Fruit fly (Drosophila melanogaster) whole organism, embryonic: ENCODE measurements around the gene CG1572.
A peak's percentile ranks its signal among the peaks of the same experiment; 100 is the strongest.

ENCODE experiments used
- B-H2 ChIP-seq: fragments of 200-800 bp; sonication (Bioruptor generic); optimal IDR thresholded peaks from 2 replicates; lab custom pipeline; 2018; ENCODE audit warnings: missing biosample characterization, mild to moderate bottlenecking, missing genetic modification characterization
- Blimp-1 ChIP-seq: fragments of 200-800 bp; sonication (Bioruptor generic); optimal IDR thresholded peaks from 3 replicates; lab custom pipeline; 2018; ENCODE audit warnings: missing biosample characterization, missing genetic modification characterization, mild to moderate bottlenecking, moderate library complexity, missing genetic modification reagents
- CG11085 ChIP-seq: fragments of 200-800 bp; sonication (Bioruptor generic); IDR thresholded peaks from 2 replicates; pipeline ENCODE4 v1.3.6; 2022; ENCODE audit warnings: missing biosample characterization, missing genetic modification characterization
- CG11093 ChIP-seq: fragments of 200-800 bp; sonication (Bioruptor generic); IDR thresholded peaks from 3 replicates; pipeline ENCODE4 v1.3.6; 2022; ENCODE audit warnings: missing biosample characterization, missing genetic modification characterization
- CG12769 ChIP-seq: fragments of 200-800 bp; sonication (Bioruptor generic); optimal IDR thresholded peaks from 2 replicates; lab custom pipeline; 2019; ENCODE audit warnings: missing biosample characterization, mild to moderate bottlenecking, missing genetic modification characterization, moderate library complexity
- CG13775 ChIP-seq: fragments of 200-800 bp; sonication (Bioruptor generic); optimal IDR thresholded peaks from 3 replicates; lab custom pipeline; 2017; ENCODE audit warnings: missing biosample characterization, mild to moderate bottlenecking, missing genetic modification characterization
- CG15479 ChIP-seq: fragments of 200-800 bp; sonication (Bioruptor generic); optimal IDR thresholded peaks from 3 replicates; lab custom pipeline; 2019; ENCODE audit warnings: missing biosample characterization, mild to moderate bottlenecking, missing genetic modification characterization, moderate library complexity
- CG15601 ChIP-seq: fragments of 200-800 bp; sonication (Bioruptor generic); optimal IDR thresholded peaks from 3 replicates; lab custom pipeline; 2019; ENCODE audit warnings: missing biosample characterization, mild to moderate bottlenecking, missing genetic modification characterization, moderate library complexity
- CG1602 ChIP-seq: fragments of 200-800 bp; sonication (Bioruptor generic); optimal IDR thresholded peaks from 3 replicates; lab custom pipeline; 2016; ENCODE audit warnings: missing biosample characterization, missing genetic modification characterization
- CG1603 ChIP-seq: fragments of 200-800 bp; sonication (Bioruptor generic); optimal IDR thresholded peaks from 2 replicates; lab custom pipeline; 2019; ENCODE audit warnings: missing biosample characterization, mild to moderate bottlenecking, missing genetic modification characterization, moderate library complexity
- CG16815 ChIP-seq: fragments of 200-800 bp; sonication (Bioruptor generic); optimal IDR thresholded peaks from 3 replicates; lab custom pipeline; 2017; ENCODE audit warnings: missing biosample characterization, mild to moderate bottlenecking, missing genetic modification characterization
- CG17802 ChIP-seq: fragments of 200-800 bp; sonication (Bioruptor generic); optimal IDR thresholded peaks from 2 replicates; lab custom pipeline; 2018; ENCODE audit warnings: missing biosample characterization, mild to moderate bottlenecking, missing genetic modification characterization, moderate library complexity
- CG18599 ChIP-seq: fragments of 200-800 bp; sonication (Bioruptor generic); optimal IDR thresholded peaks from 3 replicates; lab custom pipeline; 2017; ENCODE audit warnings: missing biosample characterization, missing genetic modification characterization, mild to moderate bottlenecking, moderate library complexity, missing genetic modification reagents
- CG3281 ChIP-seq: fragments of 200-800 bp; sonication (Bioruptor generic); optimal IDR thresholded peaks from 3 replicates; lab custom pipeline; 2017; ENCODE audit warnings: missing biosample characterization, mild to moderate bottlenecking, missing genetic modification characterization
- CG3995 ChIP-seq: fragments of 200-800 bp; sonication (Bioruptor generic); optimal IDR thresholded peaks from 3 replicates; lab custom pipeline; 2016; ENCODE audit warnings: missing biosample characterization, missing genetic modification characterization
- CG4328 ChIP-seq: fragments of 200-800 bp; sonication (Bioruptor generic); optimal IDR thresholded peaks from 3 replicates; lab custom pipeline; 2017; ENCODE audit warnings: missing biosample characterization, missing genetic modification reagents, missing genetic modification characterization
- CG4617 ChIP-seq: fragments of 200-800 bp; sonication (Bioruptor generic); optimal IDR thresholded peaks from 3 replicates; lab custom pipeline; 2016; ENCODE audit warnings: missing biosample characterization, missing genetic modification characterization, borderline replicate concordance
- CG4707 ChIP-seq: fragments of 200-800 bp; sonication (Bioruptor generic); optimal IDR thresholded peaks from 2 replicates; lab custom pipeline; 2018; ENCODE audit warnings: missing biosample characterization, mild to moderate bottlenecking, missing genetic modification characterization, moderate library complexity
- CG6689 ChIP-seq: fragments of 200-800 bp; sonication (Bioruptor generic); IDR thresholded peaks from 2 replicates; pipeline ENCODE4 v1.3.6; 2022; ENCODE audit warnings: missing biosample characterization, missing genetic modification characterization
- CG7839 ChIP-seq: fragments of 200-800 bp; sonication (Bioruptor generic); optimal IDR thresholded peaks from 3 replicates; lab custom pipeline; 2018; ENCODE audit warnings: missing biosample characterization, mild to moderate bottlenecking, missing genetic modification characterization, moderate library complexity
- CG8281 ChIP-seq: fragments of 200-800 bp; sonication (Bioruptor generic); optimal IDR thresholded peaks from 2 replicates; lab custom pipeline; 2018; ENCODE audit warnings: missing biosample characterization, mild to moderate bottlenecking, missing genetic modification characterization, moderate library complexity
- CTCF ChIP-seq: fragments of 200-800 bp; sonication (Bioruptor generic); optimal IDR thresholded peaks from 2 replicates; lab custom pipeline; 2017; ENCODE audit warnings: missing biosample characterization, mild to moderate bottlenecking, missing genetic modification characterization, moderate library complexity
- Drgx ChIP-seq: fragments of 200-800 bp; sonication (Bioruptor generic); IDR thresholded peaks from 2 replicates; pipeline ENCODE4 v1.3.6; 2022; ENCODE audit warnings: missing biosample characterization, missing genetic modification characterization
- E2f2 ChIP-seq: fragments of 200-800 bp; sonication (Bioruptor generic); IDR thresholded peaks from 2 replicates; pipeline ENCODE4 v1.3.6; 2022; ENCODE audit warnings: missing biosample characterization, missing genetic modification characterization
- Eip74EF ChIP-seq, 2 experiments: fragments of 200-800 bp in 1 of 2; fragments of >200 bp in 1 of 2; sonication (Bioruptor generic) in 1 of 2; optimal IDR thresholded peaks; 2 replicates each; lab custom pipeline; 2017 to 2019; ENCODE audit warnings: missing biosample characterization in 2 of 2, missing genetic modification characterization in 2 of 2, mild to moderate bottlenecking in 1 of 2, moderate library complexity in 1 of 2
- Ets65A ChIP-seq: fragments of 200-800 bp; sonication (Bioruptor generic); peaks from one replicate; lab custom pipeline; 2016; ENCODE audit warnings: missing biosample characterization, missing genetic modification characterization
- HLH54F ChIP-seq: fragments of 200-800 bp; sonication (Bioruptor generic); optimal IDR thresholded peaks from 3 replicates; lab custom pipeline; 2016; ENCODE audit warnings: missing biosample characterization, missing genetic modification characterization
- Hr39 ChIP-seq: fragments of >200 bp; optimal IDR thresholded peaks from 2 replicates; lab custom pipeline; 2017
- Nf-YA ChIP-seq: fragments of 200-800 bp; sonication (Bioruptor generic); IDR thresholded peaks from 2 replicates; pipeline ENCODE4 v1.3.6; 2022; ENCODE audit warnings: missing biosample characterization, missing genetic modification characterization
- NfI ChIP-seq: fragments of 200-800 bp; sonication (Bioruptor generic); optimal IDR thresholded peaks from 3 replicates; lab custom pipeline; 2018; ENCODE audit warnings: missing biosample characterization, mild to moderate bottlenecking, missing genetic modification characterization, moderate library complexity
- Oli ChIP-seq: fragments of 200-800 bp; sonication (Bioruptor generic); optimal IDR thresholded peaks from 2 replicates; lab custom pipeline; 2018; ENCODE audit warnings: missing biosample characterization, mild to moderate bottlenecking, missing genetic modification characterization, moderate library complexity
- Pdp1 ChIP-seq, 2 experiments: fragments of 200-800 bp; sonication (Bioruptor generic); optimal IDR thresholded peaks; 3 replicates each; lab custom pipeline; 2016; ENCODE audit warnings: missing biosample characterization in 2 of 2, missing genetic modification characterization in 2 of 2, mild to moderate bottlenecking in 1 of 2, moderate library complexity in 1 of 2
- Poxn ChIP-seq: fragments of 200-800 bp; sonication (Bioruptor generic); IDR thresholded peaks from 2 replicates; pipeline ENCODE4 v1.3.6; 2022; ENCODE audit warnings: missing biosample characterization, missing genetic modification characterization
- Ravus ChIP-seq: fragments of 200-800 bp; sonication (Bioruptor generic); IDR thresholded peaks from 2 replicates; pipeline ENCODE4 v1.3.6; 2022; ENCODE audit warnings: missing biosample characterization, missing genetic modification characterization
- Six4 ChIP-seq: fragments of 200-800 bp; sonication (Bioruptor generic); optimal IDR thresholded peaks from 2 replicates; lab custom pipeline; 2016; ENCODE audit warnings: missing biosample characterization, missing genetic modification characterization
- Ssrp ChIP-seq: fragments of 200-800 bp; sonication (Bioruptor generic); optimal IDR thresholded peaks from 2 replicates; lab custom pipeline; 2018; ENCODE audit warnings: missing biosample characterization, mild to moderate bottlenecking, missing genetic modification characterization, moderate library complexity
- Xrp1 ChIP-seq: fragments of 200-800 bp; sonication (Bioruptor generic); IDR thresholded peaks from 2 replicates; pipeline ENCODE4 v1.3.6; 2022; ENCODE audit warnings: missing biosample characterization, missing genetic modification characterization
- al ChIP-seq: fragments of 200-800 bp; sonication (Bioruptor generic); IDR thresholded peaks from 2 replicates; pipeline ENCODE4 v1.3.6; 2022; ENCODE audit warnings: missing biosample characterization, missing genetic modification characterization
- bigmax ChIP-seq: fragments of 200-800 bp; sonication (Bioruptor generic); optimal IDR thresholded peaks from 2 replicates; lab custom pipeline; 2018; ENCODE audit warnings: missing biosample characterization, mild to moderate bottlenecking, missing genetic modification characterization
- cas ChIP-seq: fragments of 200-800 bp; sonication (Bioruptor generic); IDR thresholded peaks from 2 replicates; pipeline ENCODE4 v1.3.6; 2022; ENCODE audit warnings: missing biosample characterization, missing genetic modification characterization
- croc ChIP-seq: fragments of 200-800 bp; sonication (Bioruptor generic); conservative IDR thresholded peaks from 3 replicates; pipeline ENCODE4 v1.3.6; 2022; ENCODE audit warnings: missing biosample characterization, missing genetic modification characterization
- gro ChIP-seq: fragments of 200-800 bp; sonication (Bioruptor generic); optimal IDR thresholded peaks from 2 replicates; lab custom pipeline; 2016; ENCODE audit warnings: missing biosample characterization, missing genetic modification characterization
- hbn ChIP-seq: fragments of 200-800 bp; sonication (Bioruptor generic); IDR thresholded peaks from 2 replicates; pipeline ENCODE4 v1.3.6; 2022; ENCODE audit warnings: missing biosample characterization, missing genetic modification characterization; ENCODE audit not compliant: partially characterized antibody
- lov ChIP-seq, 2 experiments: fragments of 200-800 bp in 1 of 2; fragments of >200 bp in 1 of 2; sonication (Bioruptor generic) in 1 of 2; IDR thresholded peaks in 1 of 2; optimal IDR thresholded peaks in 1 of 2; 2 replicates in 1 of 2; 3 replicates in 1 of 2; pipeline versions ENCODE4 v1.3.6 to Lab custom; 2017 to 2022; ENCODE audit warnings: missing biosample characterization in 1 of 2, missing genetic modification characterization in 1 of 2
- luna ChIP-seq: fragments of 200-800 bp; sonication (Bioruptor generic); optimal IDR thresholded peaks from 2 replicates; lab custom pipeline; 2016; ENCODE audit warnings: missing biosample characterization, missing genetic modification characterization
- nom ChIP-seq: fragments of 200-800 bp; sonication (Bioruptor generic); optimal IDR thresholded peaks from 2 replicates; lab custom pipeline; 2017; ENCODE audit warnings: missing biosample characterization, missing genetic modification characterization, mild to moderate bottlenecking, moderate library complexity, missing genetic modification reagents
- onecut ChIP-seq: fragments of 200-800 bp; sonication (Bioruptor generic); IDR thresholded peaks from 2 replicates; pipeline ENCODE4 v1.3.6; 2022; ENCODE audit warnings: missing biosample characterization, missing genetic modification characterization
- phol ChIP-seq: fragments of 200-800 bp; sonication (Bioruptor generic); optimal IDR thresholded peaks from 3 replicates; lab custom pipeline; 2018; ENCODE audit warnings: missing biosample characterization, mild to moderate bottlenecking, missing genetic modification characterization, moderate library complexity
- yki ChIP-seq: fragments of >200 bp; optimal IDR thresholded peaks from 3 replicates; lab custom pipeline; 2018

CG1572 gene

DNA sequence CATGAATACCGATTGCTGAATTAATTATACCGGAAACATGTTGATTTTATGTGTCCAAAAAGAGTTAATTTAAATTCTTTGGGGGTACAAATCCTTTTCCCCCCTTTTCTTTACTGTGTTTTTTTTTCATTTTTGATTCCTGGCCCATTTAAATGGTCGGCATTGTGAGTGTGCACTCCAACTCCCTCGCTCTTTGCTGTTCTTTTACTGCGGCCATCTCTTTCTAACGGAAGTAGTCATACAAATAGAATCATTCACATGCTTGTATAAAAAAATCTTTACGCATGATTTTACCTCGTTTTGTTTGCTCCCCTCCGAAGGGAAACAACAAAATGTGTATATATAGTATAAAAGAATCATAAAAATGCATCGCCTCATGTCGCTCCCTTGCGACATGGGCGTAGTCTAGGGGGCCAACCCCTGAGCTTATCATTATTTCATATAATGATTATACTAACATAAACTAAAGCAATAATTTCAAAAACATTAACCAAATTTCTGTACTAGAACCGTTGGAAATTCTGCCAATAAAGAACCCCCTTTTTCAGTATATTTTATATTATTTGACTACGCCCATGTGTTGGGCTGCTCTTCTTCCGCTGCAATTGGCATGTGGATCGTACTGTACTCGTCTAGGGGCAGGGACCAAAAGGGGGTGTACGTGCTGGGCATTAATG lies 30.3 kb downstream of the CG1572 start (continued):
- TF ChIP-seq CG15479 (GFP tag; lab: Kevin White, UChicago) (no peak), Drgx (GFP tag; lab: Robert Waterston, UW) (peak; percentile 79), Ets65A (GFP tag; lab: Kevin White, UChicago) (peak; percentile 90), gro (GFP tag; lab: Kevin White, UChicago) (no peak), Poxn (GFP tag; lab: Robert Waterston, UW) (no peak), CG11085 (GFP tag; lab: Robert Waterston, UW) (peak; percentile 56), HLH54F (no peak), CG4328 (GFP tag; lab: Kevin White, UChicago) (peak; percentile 61), yki (lab: Kevin White, UChicago) (no peak), al (GFP tag; lab: Robert Waterston, UW) (no peak), lov (optimal IDR thresholded peaks at IDR 0.05; lab: Kevin White, UChicago) (no peak), lov (GFP tag; IDR thresholded peaks at IDR 0.05; lab: Robert Waterston, UW) (peak; percentile 89), CG3281 (GFP tag; lab: Kevin White, UChicago) (peak; percentile 7), CG4617 (no peak), Ssrp (peak; percentile 85), CG16815 (GFP tag; lab: Kevin White, UChicago) (peak; percentile 76), hbn (no peak), CG17802 (tag; lab: Kevin White, UChicago) (peak; percentile 51), CG15601 (tag; lab: Kevin White, UChicago) (peak; percentile 91), CG1603 (tag; lab: Kevin White, UChicago) (peak; percentile 75), CG18599 (GFP tag; lab: Kevin White, UChicago) (peak; percentile 53), Eip74EF (GFP tag; optimal IDR thresholded peaks at IDR 0.05; lab: Kevin White, UChicago) (peak in 1 of 2 experiments; percentile 81), croc (GFP tag; lab: Robert Waterston, UW) (peak; percentile 82), CG1602 (GFP tag; lab: Kevin White, UChicago) (peak; percentile 77), cas (no peak), Blimp-1 (GFP tag; lab: Kevin White, UChicago) (peak; percentile 89), B-H2 (GFP tag; lab: Kevin White, UChicago) (no peak), CG13775 (GFP tag; lab: Kevin White, UChicago) (peak; percentile 53), Nf-YA (GFP tag; lab: Robert Waterston, UW) (peak; percentile 48; the same call in 1 of the 2 replicates), CG4707 (peak; percentile 78), phol (tag; lab: Kevin White, UChicago) (peak; percentile 89), bigmax (no peak), onecut (GFP tag; lab: Robert Waterston, UW) (peak; percentile 78), CTCF (peak; percentile 54), luna (GFP tag; lab: Kevin White, UChicago) (no peak), CG8281 (tag; lab: Kevin White, UChicago) (peak; percentile 57), CG7839 (peak; percentile 87), Ravus (GFP tag; lab: Robert Waterston, UW) (no peak; the same call in 1 of the 2 replicates), E2f2 (GFP tag; lab: Robert Waterston, UW) (peak; percentile 49; the same call in 1 of the 2 replicates), CG12769 (tag; lab: Kevin White, UChicago) (peak; percentile 7), Oli (tag; lab: Kevin White, UChicago) (peak; percentile 83), CG3995 (GFP tag; lab: Kevin White, UChicago) (no peak), Xrp1 (peak; percentile 93), Pdp1 (GFP tag; optimal IDR thresholded peaks at IDR 0.05; lab: Kevin White, UChicago) (peak; percentile 6 to 54), NfI (GFP tag; lab: Kevin White, UChicago) (peak; percentile 47), CG6689 (GFP tag; lab: Robert Waterston, UW) (peak; percentile 80), nom (GFP tag; lab: Kevin White, UChicago) (peak; percentile 62), CG11093 (GFP tag; lab: Robert Waterston, UW) (0 out of 3 replicates have a peak, but pooled peaks have one; percentile 46), Hr39 (lab: Kevin White, UChicago) (no peak), Six4 (GFP tag; lab: Kevin White, UChicago) (peak; percentile 78)
